Fruit fly (Drosophila melanogaster): Measurements from ENCODE around the gene CG18530.

CG18530 gene

DNA sequence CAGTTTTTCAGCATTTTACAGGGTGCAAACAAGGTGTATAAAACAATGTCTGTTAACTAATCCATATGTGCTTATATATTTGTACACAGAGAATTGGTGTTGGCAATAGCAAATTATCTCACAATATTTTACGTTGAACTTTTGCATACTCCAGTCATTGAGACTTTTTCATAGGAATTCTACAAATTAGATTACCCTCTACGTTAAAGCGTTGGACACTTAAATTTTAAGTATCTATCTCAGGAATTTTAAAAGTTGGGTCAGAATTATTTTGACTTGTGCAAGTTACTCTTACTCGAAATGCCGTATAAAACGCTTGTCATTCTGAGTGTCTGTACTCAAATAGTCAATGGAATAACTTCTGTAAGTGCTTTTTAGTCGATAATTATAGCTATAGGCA lies at the start of gene CG18530:
CG18530 (plus strand) TSS at position 301 of the 400 bp plus-strand sequence.
- TF ChIP-seq Sin3A (optimal IDR thresholded peaks at IDR 0.05) (no peak), h (optimal IDR thresholded peaks at IDR 0.05) (no peak), ttk (optimal IDR thresholded peaks at IDR 0.05) (no peak), psq (optimal IDR thresholded peaks at IDR 0.05) (no peak), Myc (optimal IDR thresholded peaks at IDR 0.05) (no peak), insv (optimal IDR thresholded peaks at IDR 0.05) (no peak)

DNA sequence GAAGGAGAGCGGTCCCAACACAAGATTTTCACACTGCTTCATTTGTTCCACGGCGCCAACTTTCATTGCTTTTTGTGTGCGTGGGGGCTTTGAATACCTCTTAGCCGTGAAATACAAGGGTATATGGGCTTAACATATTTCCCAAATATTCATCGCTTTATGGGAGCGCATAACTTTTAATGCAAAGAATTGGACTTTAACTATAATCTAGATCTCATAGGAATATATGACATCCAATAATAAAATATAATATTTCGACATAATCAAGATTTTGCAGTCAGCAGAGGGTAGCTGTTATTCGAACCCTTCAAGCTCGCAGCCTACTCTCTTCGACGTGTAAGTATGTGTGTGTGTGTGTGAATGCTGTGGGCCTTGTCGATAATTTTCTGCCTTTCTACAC lies 41.5 kb upstream of the CG18530 start:
- TF ChIP-seq Sin3A (optimal IDR thresholded peaks at IDR 0.05) (no peak), insv (optimal IDR thresholded peaks at IDR 0.05) (no peak), ttk (optimal IDR thresholded peaks at IDR 0.05) (no peak), h (optimal IDR thresholded peaks at IDR 0.05) (no peak), psq (optimal IDR thresholded peaks at IDR 0.05) (no peak), Myc (optimal IDR thresholded peaks at IDR 0.05) (no peak)

DNA sequence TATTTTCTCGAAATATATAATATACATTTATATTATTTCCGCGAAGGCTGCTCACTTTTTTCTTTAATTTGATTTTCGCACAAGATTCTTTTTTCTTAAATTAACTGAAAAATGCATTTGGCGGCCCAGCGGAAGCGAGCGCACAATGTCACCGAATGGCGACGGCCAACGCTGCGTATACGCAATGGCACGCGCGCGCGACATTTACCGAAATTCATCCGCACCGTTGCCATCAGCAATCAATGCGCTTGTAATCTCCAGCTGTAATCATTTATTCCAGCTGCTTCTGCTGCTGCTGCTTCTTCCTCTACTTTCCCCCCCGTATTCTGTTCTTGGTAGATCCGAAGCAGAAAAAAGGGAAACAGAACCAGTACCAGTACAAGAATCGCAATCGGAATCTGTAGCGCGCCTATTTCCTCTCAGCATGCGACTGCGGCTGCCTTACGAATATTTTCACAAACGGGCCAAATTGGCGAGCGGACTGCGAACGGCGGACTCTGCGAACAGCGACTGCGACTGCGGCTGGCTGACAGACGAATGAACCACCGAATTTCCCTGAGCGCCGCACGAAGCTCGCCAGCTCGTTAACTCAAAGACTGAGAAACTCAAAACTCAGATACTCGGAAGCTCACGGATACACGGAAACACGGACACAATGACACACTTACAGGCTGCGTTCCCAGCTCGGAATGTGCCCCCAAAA lies 37.8 kb upstream of the CG18530 start, which contains the start of gene Octbeta2R:
Octbeta2R (minus strand) TSS at position 539 of the 703 bp plus-strand sequence.
- TF ChIP-seq ttk (optimal IDR thresholded peaks at IDR 0.05) (no peak), h (optimal IDR thresholded peaks at IDR 0.05) (no peak), insv (optimal IDR thresholded peaks at IDR 0.05) (no peak), psq (optimal IDR thresholded peaks at IDR 0.05) (no peak), Sin3A (optimal IDR thresholded peaks at IDR 0.05) (no peak), Myc (optimal IDR thresholded peaks at IDR 0.05) (no peak)

DNA sequence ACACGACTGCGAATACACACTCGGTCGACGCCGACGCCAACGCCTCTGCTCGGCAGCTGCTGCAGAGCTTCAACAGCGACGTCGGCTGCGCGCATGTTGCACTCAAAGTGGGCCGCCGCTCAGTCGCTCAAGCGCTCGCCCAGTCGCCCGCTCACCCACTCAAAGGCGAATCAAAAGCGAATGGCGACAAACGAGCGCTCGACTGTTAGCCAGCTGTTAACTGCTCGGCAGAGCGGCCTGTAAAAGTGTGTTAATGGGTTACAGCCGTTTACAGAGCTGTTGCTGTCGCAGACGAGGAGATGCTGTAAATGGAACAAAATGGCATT lies 37.3 kb upstream of the CG18530 start:
- TF ChIP-seq insv (optimal IDR thresholded peaks at IDR 0.05) (no peak), h (optimal IDR thresholded peaks at IDR 0.05) (no peak), Myc (optimal IDR thresholded peaks at IDR 0.05) (no peak), ttk (optimal IDR thresholded peaks at IDR 0.05) (no peak), Sin3A (optimal IDR thresholded peaks at IDR 0.05) (no peak), psq (optimal IDR thresholded peaks at IDR 0.05) (no peak)

DNA sequence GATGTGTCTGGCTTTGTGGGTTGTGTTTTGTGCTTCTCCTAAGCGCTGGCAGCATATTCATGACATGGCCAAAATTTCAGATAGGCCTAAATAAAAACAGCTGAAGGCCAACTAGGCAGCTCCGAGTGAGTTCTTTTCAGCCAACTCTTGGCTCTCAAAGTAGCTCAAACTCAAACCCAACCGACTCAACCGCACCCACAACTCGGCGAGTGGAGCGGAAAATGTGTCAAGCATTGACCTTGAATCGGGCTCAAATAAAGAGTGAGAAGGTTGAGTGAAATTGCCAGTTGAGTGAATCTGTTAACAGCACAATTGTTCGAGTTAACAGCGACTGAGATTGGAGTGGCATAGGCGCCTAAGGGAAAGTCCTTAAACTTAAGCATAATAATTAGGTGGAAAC lies 21.2 kb upstream of the CG18530 start:
- TF ChIP-seq h (optimal IDR thresholded peaks at IDR 0.05) (no peak), Myc (optimal IDR thresholded peaks at IDR 0.05) (no peak), Sin3A (optimal IDR thresholded peaks at IDR 0.05) (no peak), psq (optimal IDR thresholded peaks at IDR 0.05) (no peak), ttk (optimal IDR thresholded peaks at IDR 0.05) (no peak), insv (optimal IDR thresholded peaks at IDR 0.05) (no peak)

DNA sequence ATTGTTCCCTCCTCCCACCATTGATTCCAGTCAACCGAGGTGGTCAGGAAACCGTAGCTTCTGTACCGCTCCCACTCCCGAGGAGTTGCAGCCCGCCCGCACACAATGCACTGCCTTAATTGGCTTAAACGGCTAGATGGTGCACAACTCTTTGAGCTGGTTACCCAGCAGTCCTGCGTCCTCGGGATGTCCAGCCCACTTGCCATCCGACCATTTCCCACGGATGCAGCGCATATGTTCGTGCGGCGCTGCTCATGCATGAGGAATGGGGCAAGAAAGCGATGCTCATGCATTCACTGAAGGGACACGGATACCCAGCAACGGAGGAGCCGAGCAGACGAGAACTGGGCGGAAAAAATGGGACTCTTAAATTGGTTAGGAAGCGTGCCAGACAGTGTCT lies 17.6 kb upstream of the CG18530 start:
- no peak for TF ChIP-seq Myc (optimal IDR thresholded peaks at IDR 0.05)
- TF ChIP-seq Sin3A (optimal IDR thresholded peaks at IDR 0.05) = no peak
- TF ChIP-seq ttk (optimal IDR thresholded peaks at IDR 0.05) = no peak
- TF ChIP-seq psq (optimal IDR thresholded peaks at IDR 0.05) = no peak
- no peak for TF ChIP-seq insv (optimal IDR thresholded peaks at IDR 0.05)
- TF ChIP-seq h (optimal IDR thresholded peaks at IDR 0.05) = no peak

DNA sequence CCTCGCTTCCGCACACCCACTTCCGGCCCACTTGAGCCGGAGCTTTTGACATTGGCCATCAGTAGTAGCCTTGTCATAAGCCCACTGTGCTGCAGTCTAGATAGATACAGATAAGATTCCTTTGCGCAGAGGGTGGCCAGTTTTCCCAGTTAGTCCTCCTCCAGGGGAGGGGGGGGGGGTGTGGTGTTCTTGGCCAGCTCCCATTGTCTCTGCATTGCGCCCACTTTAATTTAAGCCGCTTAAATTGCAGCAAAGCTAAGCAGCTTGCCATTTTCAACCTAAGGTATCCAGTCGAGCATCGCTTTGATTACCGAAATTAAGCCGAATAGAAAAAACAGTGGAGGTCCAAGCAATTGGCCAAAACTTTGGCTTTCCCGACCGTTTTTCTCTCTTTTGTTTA lies 10.4 kb upstream of the CG18530 start:
- TF ChIP-seq Sin3A (optimal IDR thresholded peaks at IDR 0.05) (no peak), psq (optimal IDR thresholded peaks at IDR 0.05) (no peak), ttk (optimal IDR thresholded peaks at IDR 0.05) (no peak), insv (optimal IDR thresholded peaks at IDR 0.05) (no peak), Myc (optimal IDR thresholded peaks at IDR 0.05) (no peak), h (optimal IDR thresholded peaks at IDR 0.05) (no peak)

DNA sequence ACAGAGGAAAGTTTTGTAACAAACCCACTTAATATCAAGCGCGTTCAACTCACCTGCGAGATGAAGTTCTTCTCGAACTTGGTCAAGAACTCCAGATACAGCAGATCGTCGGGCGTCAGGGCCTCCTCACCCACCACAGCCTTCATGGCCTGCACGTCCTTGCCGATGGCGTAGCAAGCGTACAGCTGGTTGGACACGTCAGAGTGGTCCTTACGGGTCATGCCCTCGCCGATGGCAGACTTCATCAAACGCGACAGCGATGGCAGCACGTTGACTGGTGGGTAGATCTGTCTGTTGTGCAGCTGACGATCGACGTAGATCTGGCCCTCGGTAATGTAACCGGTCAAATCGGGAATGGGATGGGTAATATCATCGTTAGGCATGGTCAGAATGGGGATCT lies 8.2 kb upstream of the CG18530 start:
- no peak for TF ChIP-seq Sin3A (optimal IDR thresholded peaks at IDR 0.05)
- TF ChIP-seq psq (optimal IDR thresholded peaks at IDR 0.05) = no peak
- TF ChIP-seq insv (optimal IDR thresholded peaks at IDR 0.05) = no peak
- no peak for TF ChIP-seq ttk (optimal IDR thresholded peaks at IDR 0.05)
- TF ChIP-seq Myc (optimal IDR thresholded peaks at IDR 0.05) = no peak
- TF ChIP-seq h (optimal IDR thresholded peaks at IDR 0.05) = no peak

DNA sequence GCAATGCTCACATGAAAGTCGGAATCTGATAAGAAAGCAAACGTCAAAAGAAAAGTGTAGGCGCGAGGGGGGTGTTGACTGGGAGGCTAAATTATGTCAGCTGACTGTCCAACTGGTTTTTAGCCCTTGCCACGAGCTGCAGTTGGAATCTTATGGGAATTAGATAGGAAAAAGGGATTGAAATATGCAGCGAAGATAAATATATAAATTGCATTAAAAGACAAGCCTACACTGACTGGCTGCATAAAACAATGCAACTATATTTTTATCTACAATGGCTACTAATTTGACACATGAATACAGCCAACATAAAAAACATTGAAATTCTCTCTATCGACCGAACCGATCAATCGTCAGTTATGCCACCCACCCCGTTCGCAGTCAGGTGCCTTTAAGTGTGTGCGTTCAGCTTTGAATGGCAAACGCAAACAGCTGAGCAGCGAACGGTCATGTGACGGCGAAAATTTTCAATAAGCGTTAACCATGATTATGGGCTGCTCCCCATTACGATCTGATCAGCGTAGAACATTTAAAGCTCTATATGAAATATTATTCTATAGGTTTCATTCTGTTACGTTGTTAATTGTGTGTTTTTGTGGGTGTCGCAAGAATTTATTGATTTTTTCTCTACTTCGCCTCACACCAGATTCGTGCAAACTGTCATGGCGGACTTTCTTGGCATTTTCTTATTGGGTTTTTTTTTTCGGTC lies 6.3 kb upstream of the CG18530 start:
- TF ChIP-seq psq (optimal IDR thresholded peaks at IDR 0.05) (peak; percentile 86), Sin3A (optimal IDR thresholded peaks at IDR 0.05) (no peak)

DNA sequence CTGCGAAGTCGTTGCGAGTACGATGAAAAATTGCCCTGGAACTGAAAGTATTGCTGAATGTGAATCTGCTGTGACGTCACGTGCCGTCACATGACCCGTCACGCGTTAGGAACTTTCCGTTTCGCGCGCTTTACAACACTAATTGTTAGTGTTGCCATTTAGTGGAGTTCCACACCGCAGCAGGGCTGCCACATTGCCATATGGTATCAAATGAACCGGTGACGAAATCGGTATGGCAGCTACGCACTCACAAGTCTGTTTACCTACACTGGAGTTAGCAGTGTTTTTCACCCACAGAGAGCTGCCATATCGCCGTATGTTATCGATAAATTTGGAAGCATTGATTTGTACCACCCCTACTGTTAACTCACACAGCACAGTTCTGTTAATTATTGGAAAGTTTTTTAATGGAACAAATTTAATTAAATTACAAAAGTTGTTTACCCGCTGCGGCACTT lies 5.4 kb upstream of the CG18530 start, which contains the start of the genes Vha55 and Snx3:
Vha55 (minus strand) TSS at position 139 of the 458 bp plus-strand sequence.
Snx3 (plus strand) TSS at position 341 of the 458 bp plus-strand sequence.
- TF ChIP-seq Myc (optimal IDR thresholded peaks at IDR 0.05) = no peak
- no peak for TF ChIP-seq Sin3A (optimal IDR thresholded peaks at IDR 0.05)
- TF ChIP-seq h (optimal IDR thresholded peaks at IDR 0.05) = no peak
- TF ChIP-seq ttk (optimal IDR thresholded peaks at IDR 0.05) = no peak
- TF ChIP-seq insv (optimal IDR thresholded peaks at IDR 0.05) = no peak
- TF ChIP-seq psq (optimal IDR thresholded peaks at IDR 0.05) = no peak

DNA sequence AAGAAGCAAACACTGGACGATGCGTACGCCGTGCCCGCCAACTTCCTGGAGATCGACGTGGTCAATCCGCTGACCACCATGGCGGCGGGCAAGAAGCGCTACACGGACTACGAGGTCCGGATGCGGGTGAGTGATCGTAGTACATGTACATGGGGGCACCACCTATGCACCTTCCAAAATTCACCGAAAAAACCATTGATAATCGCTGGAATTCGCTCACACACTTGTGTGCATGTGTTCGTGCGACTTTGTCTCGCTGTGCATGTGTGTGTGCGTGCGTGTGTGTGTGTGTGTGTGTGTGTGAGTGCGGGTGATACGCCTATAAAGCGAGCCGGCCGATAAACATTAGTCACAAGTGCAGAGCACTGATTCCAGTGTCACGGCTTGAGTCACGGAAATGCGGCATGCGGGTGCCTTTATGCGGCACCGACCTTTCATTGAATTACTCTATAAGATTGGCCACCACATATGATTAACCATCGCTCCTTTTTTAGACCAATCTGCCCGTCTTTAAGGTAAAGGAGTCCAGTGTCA lies 4.7 kb upstream of the CG18530 start:
- TF ChIP-seq Myc (optimal IDR thresholded peaks at IDR 0.05) (no peak), h (optimal IDR thresholded peaks at IDR 0.05) (no peak), Sin3A (optimal IDR thresholded peaks at IDR 0.05) (no peak), psq (optimal IDR thresholded peaks at IDR 0.05) (no peak), ttk (optimal IDR thresholded peaks at IDR 0.05) (no peak), insv (optimal IDR thresholded peaks at IDR 0.05) (no peak)

DNA sequence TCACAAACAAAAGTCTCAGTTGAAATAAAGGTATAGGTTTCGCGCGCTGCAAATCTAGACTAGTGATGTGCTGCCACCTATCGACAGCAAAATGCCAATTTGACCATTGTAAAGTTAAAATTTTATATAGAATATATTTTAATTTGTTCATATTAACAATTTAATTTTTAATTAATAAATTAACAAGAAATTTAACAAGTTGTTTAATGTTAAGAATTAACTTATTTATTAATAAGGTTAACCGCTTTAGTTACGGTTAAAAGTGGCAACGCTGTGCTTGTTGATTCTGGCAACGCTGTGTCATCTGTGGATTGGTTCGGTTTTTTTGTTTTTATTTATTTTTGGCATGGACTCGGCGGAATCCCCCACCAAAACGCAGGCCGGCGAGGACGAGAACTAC lies 2.8 kb upstream of the CG18530 start, which contains the start of gene Not10:
Not10 (plus strand) TSS at position 279 of the 400 bp plus-strand sequence.
- no peak for TF ChIP-seq Sin3A (optimal IDR thresholded peaks at IDR 0.05)
- TF ChIP-seq Myc (optimal IDR thresholded peaks at IDR 0.05) = no peak
- TF ChIP-seq h (optimal IDR thresholded peaks at IDR 0.05) = no peak
- TF ChIP-seq psq (optimal IDR thresholded peaks at IDR 0.05) = no peak
- no peak for TF ChIP-seq ttk (optimal IDR thresholded peaks at IDR 0.05)
- no peak for TF ChIP-seq insv (optimal IDR thresholded peaks at IDR 0.05)
